Fruit fly (Drosophila melanogaster): ENCODE measurements around the gene CG16965.
A peak's percentile ranks its signal among the peaks of the same experiment; 100 is the strongest.

CG16965 gene

dm6 chr2L:11969424-11969823, 12.0 kb upstream of the CG16965 start:
- no peak for TF ChIP-seq fru (GFP tag; optimal IDR thresholded peaks at IDR 0.05)
- no peak for TF ChIP-seq Rel (GFP tag; optimal IDR thresholded peaks at IDR 0.05)
- TF ChIP-seq Rel (tag; optimal IDR thresholded peaks at IDR 0.05): peak; percentile 73

DNA sequence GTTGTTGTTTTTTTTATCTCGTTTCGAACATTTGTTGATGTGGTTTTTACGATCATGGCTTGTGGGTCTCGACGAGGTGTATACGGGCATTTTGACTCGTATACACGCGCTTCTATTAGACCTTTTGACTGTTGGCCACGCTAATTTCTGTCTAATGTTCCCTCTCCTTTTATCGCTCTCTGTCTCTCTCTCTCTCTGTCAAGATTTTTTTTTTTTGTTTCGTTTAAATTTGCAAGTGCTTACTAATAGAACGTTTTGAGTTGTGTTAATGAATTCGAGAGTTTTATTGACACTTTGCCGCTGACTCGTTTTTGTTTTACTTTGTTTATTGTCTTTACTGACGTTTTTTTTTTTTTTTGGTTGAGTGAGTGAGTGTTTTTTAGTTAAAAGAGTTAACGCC, 11.0 kb upstream of the CG16965 start:
- TF ChIP-seq dsf (GFP tag; optimal IDR thresholded peaks at IDR 0.05; ENCODE audit: borderline replicate concordance) (no peak), Rel (GFP tag; optimal IDR thresholded peaks at IDR 0.05) (no peak), Rel (tag; optimal IDR thresholded peaks at IDR 0.05) (no peak), Dfd (GFP tag; optimal IDR thresholded peaks at IDR 0.05) (no peak), dmrt93B (GFP tag; optimal IDR thresholded peaks at IDR 0.05) (no peak), dl (GFP tag; optimal IDR thresholded peaks at IDR 0.05; ENCODE audit: insufficient read depth in 1 of 2, partially characterized antibody in 2 of 2) (no peak), usp (GFP tag; optimal IDR thresholded peaks at IDR 0.05) (no peak), Myc (optimal IDR thresholded peaks at IDR 0.05) (no peak), N (GFP tag; optimal IDR thresholded peaks at IDR 0.05) (no peak), foxo (GFP tag; optimal IDR thresholded peaks at IDR 0.05) (no peak), Hr83 (GFP tag; optimal IDR thresholded peaks at IDR 0.05; ENCODE audit: poor library complexity, severe bottlenecking) (no peak), brk (GFP tag; optimal IDR thresholded peaks at IDR 0.05) (no peak), woc (GFP tag; optimal IDR thresholded peaks at IDR 0.05) (no peak)

- TF ChIP-seq dl (GFP tag; optimal IDR thresholded peaks at IDR 0.05; ENCODE audit: insufficient read depth in 1 of 2, partially characterized antibody in 2 of 2) (peak; percentile 56 to 82), CG32264 (GFP tag; optimal IDR thresholded peaks at IDR 0.05) (peak; percentile 24), Rel (GFP tag; optimal IDR thresholded peaks at IDR 0.05) (no peak), Rel (tag; optimal IDR thresholded peaks at IDR 0.05) (peak; percentile 69), rgr (GFP tag; optimal IDR thresholded peaks at IDR 0.05) (peak; percentile 50), fru (GFP tag; optimal IDR thresholded peaks at IDR 0.05) (peak; percentile 51), Jra (GFP tag; optimal IDR thresholded peaks at IDR 0.05) (peak; percentile 46), br (GFP tag; optimal IDR thresholded peaks at IDR 0.05) (peak; percentile 44), foxo (GFP tag; optimal IDR thresholded peaks at IDR 0.05) (peak in 1 of 2 experiments; percentile 34), OdsH (GFP tag; optimal IDR thresholded peaks at IDR 0.05) (peak; percentile 20), Hr83 (GFP tag; optimal IDR thresholded peaks at IDR 0.05; ENCODE audit: poor library complexity, severe bottlenecking) (peak; percentile 83), pan (optimal IDR thresholded peaks at IDR 0.05) (no peak), Abd-B (GFP tag; optimal IDR thresholded peaks at IDR 0.05) (no peak), CG9705 (GFP tag; optimal IDR thresholded peaks at IDR 0.05) (no peak), tai (GFP tag; optimal IDR thresholded peaks at IDR 0.05) (no peak), Sp1 (GFP tag; optimal IDR thresholded peaks at IDR 0.05) (peak; percentile 46), Dif (GFP tag; optimal IDR thresholded peaks at IDR 0.05; ENCODE audit: partially characterized antibody) (peak; percentile 84), HLH106 (tag; optimal IDR thresholded peaks at IDR 0.05) (peak; percentile 24), Vsx2 (GFP tag; optimal IDR thresholded peaks at IDR 0.05; ENCODE audit: partially characterized antibody) (peak; percentile 81), jim (GFP tag; optimal IDR thresholded peaks at IDR 0.05) (peak; percentile 59), h (GFP tag; optimal IDR thresholded peaks at IDR 0.05) (peak; percentile 75), ey (GFP tag; optimal IDR thresholded peaks at IDR 0.05) (no peak), psq (GFP tag; optimal IDR thresholded peaks at IDR 0.05) (peak; percentile 7)
Measured at dm6 chr2L:11970853-11971397, 10.5 kb upstream of the CG16965 start.

DNA sequence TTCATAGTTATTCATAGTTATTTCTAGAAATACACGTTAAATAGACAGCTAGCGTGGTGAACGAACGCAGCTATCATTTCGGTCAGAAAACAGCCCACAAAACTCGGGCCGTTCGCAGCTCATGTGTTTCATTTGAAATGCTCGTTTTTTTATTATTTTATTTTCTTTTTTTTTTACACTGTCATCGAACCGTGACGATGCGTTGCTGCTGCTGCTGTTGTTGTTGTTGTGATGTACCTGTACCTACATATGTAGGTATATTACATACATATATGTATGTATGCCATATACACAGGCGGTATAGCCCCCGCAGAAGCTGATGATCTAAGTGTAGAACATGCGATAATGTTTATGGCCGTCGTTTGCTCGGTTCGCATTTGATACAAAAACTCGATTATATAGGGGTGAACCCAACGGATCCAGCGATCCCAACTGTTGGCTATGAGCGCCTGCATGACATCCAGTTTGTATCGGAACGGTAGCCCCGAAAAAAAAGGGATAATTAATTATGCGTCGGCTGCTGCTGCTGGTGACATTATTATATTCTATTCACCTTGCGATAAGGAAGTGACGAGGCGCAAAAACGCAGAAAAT, 8.1 kb upstream of the CG16965 start:
- TF ChIP-seq Dfd (GFP tag; optimal IDR thresholded peaks at IDR 0.05) (no peak), psq (GFP tag; optimal IDR thresholded peaks at IDR 0.05) (no peak), woc (GFP tag; optimal IDR thresholded peaks at IDR 0.05) (no peak), Hnf4 (GFP tag; optimal IDR thresholded peaks at IDR 0.05) (no peak), br (GFP tag; optimal IDR thresholded peaks at IDR 0.05) (no peak), brk (GFP tag; optimal IDR thresholded peaks at IDR 0.05) (no peak), pan (optimal IDR thresholded peaks at IDR 0.05) (no peak), ey (GFP tag; optimal IDR thresholded peaks at IDR 0.05) (no peak), Dif (GFP tag; optimal IDR thresholded peaks at IDR 0.05; ENCODE audit: partially characterized antibody) (no peak), Sp1 (GFP tag; optimal IDR thresholded peaks at IDR 0.05) (no peak), N (GFP tag; optimal IDR thresholded peaks at IDR 0.05) (no peak), dl (GFP tag; optimal IDR thresholded peaks at IDR 0.05; ENCODE audit: insufficient read depth in 1 of 2, partially characterized antibody in 2 of 2) (no peak), h (GFP tag; optimal IDR thresholded peaks at IDR 0.05) (no peak)
